Worm (Caenorhabditis elegans): ENCODE measurements around the gene npr-25.

The npr-25 gene

DNA sequence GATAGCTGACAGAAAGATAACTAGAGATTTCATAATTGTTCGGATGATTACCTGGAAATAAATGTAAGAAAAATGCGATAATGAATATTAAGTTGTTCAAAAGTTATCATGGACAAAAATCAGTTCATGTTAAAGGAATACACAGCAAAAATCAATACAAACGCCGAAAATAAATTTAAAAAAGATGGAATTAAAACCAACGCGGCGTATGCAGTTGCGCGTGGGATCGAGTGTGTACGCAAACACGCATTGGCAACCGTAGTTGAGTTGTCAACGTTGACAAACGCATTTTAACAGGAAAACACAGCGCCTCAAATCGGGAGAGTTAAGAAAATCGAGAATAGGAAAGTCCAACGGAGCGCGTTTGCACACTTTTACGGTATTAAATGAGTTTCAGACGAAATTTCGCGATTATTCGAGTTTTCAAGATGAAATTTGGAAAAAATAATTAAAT lies 25.9 kb downstream of the npr-25 start, which contains the start of gene tmed-10 (continued):
- no peak for TF ChIP-seq sup-37 (GFP tag; optimal IDR thresholded peaks at IDR 0.05)
- no peak for TF ChIP-seq vab-15 (tag; optimal IDR thresholded peaks at IDR 0.05)
- no peak for TF ChIP-seq ets-5 (GFP tag; IDR thresholded peaks at IDR 0.05)
- peak; percentile 44 to 64 (median 59) for TF ChIP-seq dpl-1 (GFP tag; optimal IDR thresholded peaks at IDR 0.05)
- no peak for TF ChIP-seq alr-1 (tag; optimal IDR thresholded peaks at IDR 0.05; ENCODE audit: borderline replicate concordance)
- TF ChIP-seq unc-86 (tag; optimal IDR thresholded peaks at IDR 0.05): peak; percentile 3
- TF ChIP-seq ceh-88 (GFP tag; IDR thresholded peaks at IDR 0.05): no peak
- TF ChIP-seq ztf-11 (tag; optimal IDR thresholded peaks at IDR 0.05): peak in 1 of 2 experiments; percentile 0
- no peak for TF ChIP-seq aly-2 (tag; optimal IDR thresholded peaks at IDR 0.05)
- peak; percentile 16 for TF ChIP-seq elt-2 (tag; optimal IDR thresholded peaks at IDR 0.05)
- peak; percentile 80 for TF ChIP-seq nhr-19 (GFP tag; conservative IDR thresholded peaks at IDR 0.05)
- TF ChIP-seq aha-1 (tag; optimal IDR thresholded peaks at IDR 0.05): no peak
- TF ChIP-seq xbp-1 (tag; optimal IDR thresholded peaks at IDR 0.05): peak; percentile 95
- no peak for TF ChIP-seq ama-1 (optimal IDR thresholded peaks at IDR 0.05)
- no peak for TF ChIP-seq pqm-1 (tag; optimal IDR thresholded peaks at IDR 0.05)
- TF ChIP-seq lin-35 (GFP tag; optimal IDR thresholded peaks at IDR 0.05): peak; percentile 58 to 67
- TF ChIP-seq fos-1 (tag; optimal IDR thresholded peaks at IDR 0.05): no peak
- TF ChIP-seq jun-1 (tag; optimal IDR thresholded peaks at IDR 0.05): peak; percentile 13
- peak; percentile 49 for TF ChIP-seq lin-15B (tag; optimal IDR thresholded peaks at IDR 0.05)
- peak; percentile 52 for TF ChIP-seq blmp-1 (tag; optimal IDR thresholded peaks at IDR 0.05)
- TF ChIP-seq nhr-237 (tag; optimal IDR thresholded peaks at IDR 0.05): no peak
- no peak for TF ChIP-seq hlh-4 (tag; optimal IDR thresholded peaks at IDR 0.05)
- TF ChIP-seq mab-9 (GFP tag; IDR thresholded peaks at IDR 0.05): peak; percentile 37; the same call in 1 of the 2 replicates
- TF ChIP-seq ztf-4 (tag; optimal IDR thresholded peaks at IDR 0.05): no peak
- TF ChIP-seq nhr-85 (tag): no peak
- peak; percentile 83 for TF ChIP-seq lin-14 (GFP tag; optimal IDR thresholded peaks at IDR 0.05)
- peak; percentile 59 to 68 for TF ChIP-seq efl-1 (optimal IDR thresholded peaks at IDR 0.05)
- peak; percentile 55 to 95 for TF ChIP-seq efl-1 (GFP tag; optimal IDR thresholded peaks at IDR 0.05 in 1 of 2)
- no peak for TF ChIP-seq sox-4 (tag; optimal IDR thresholded peaks at IDR 0.05)
- TF ChIP-seq pax-3 (tag; optimal IDR thresholded peaks at IDR 0.05): no peak
- TF ChIP-seq nhr-77 (tag; optimal IDR thresholded peaks at IDR 0.05): peak; percentile 44
- TF ChIP-seq zip-4 (GFP tag; optimal IDR thresholded peaks at IDR 0.05): no peak

ce11 chrV:11323720-11324119 lies 29.1 kb downstream of the npr-25 start, which contains the start of gene str-141:
str-141 (minus strand) TSS chrV:11323820.
- TF ChIP-seq isw-1 (GFP tag; IDR thresholded peaks at IDR 0.05) (no peak), efl-1 (optimal IDR thresholded peaks at IDR 0.05) (no peak), efl-1 (GFP tag; optimal IDR thresholded peaks at IDR 0.05 in 1 of 2) (peak in 1 of 2 experiments; percentile 12)

- TF ChIP-seq lin-14 (GFP tag; optimal IDR thresholded peaks at IDR 0.05) (peak; percentile 32), rnt-1 (tag; optimal IDR thresholded peaks at IDR 0.05) (peak; percentile 8), lsy-2 (tag; optimal IDR thresholded peaks at IDR 0.05) (peak in 1 of 2 experiments; percentile 15), lin-15B (tag; optimal IDR thresholded peaks at IDR 0.05) (no peak), ceh-82 (tag; optimal IDR thresholded peaks at IDR 0.05) (peak in 1 of 3 experiments; percentile 9), nhr-19 (GFP tag; conservative IDR thresholded peaks at IDR 0.05) (no peak)
Observed at ce11 chrV:11321719-11322118, 31.1 kb downstream of the npr-25 start, which contains the start of gene F47G9.4. F47G9.4 (minus strand) TSS chrV:11321816.

DNA sequence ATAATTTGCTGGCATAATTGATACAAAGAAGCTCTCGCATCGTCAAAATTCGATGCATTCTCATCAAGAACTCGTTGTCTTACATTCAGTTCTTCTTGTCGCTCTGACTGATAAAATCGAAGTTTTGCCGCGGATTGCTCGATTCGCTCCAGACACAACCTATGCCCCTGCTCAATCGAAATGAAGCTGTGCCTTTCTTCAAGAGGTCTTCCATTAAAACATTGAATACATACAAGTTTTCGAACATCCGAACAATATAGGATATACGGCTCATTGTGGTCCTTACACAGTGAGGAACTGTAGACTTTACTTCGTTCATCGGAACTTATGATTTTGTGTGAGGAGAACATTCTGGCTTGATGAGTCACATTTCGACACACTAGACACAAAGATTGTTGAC lies 31.9 kb downstream of the npr-25 start:
- TF ChIP-seq lsy-2 (tag; optimal IDR thresholded peaks at IDR 0.05) (no peak), nhr-85 (tag) (peak; percentile 61)

- TF ChIP-seq egl-13 (tag; optimal IDR thresholded peaks at IDR 0.05) (no peak), ztf-4 (tag; optimal IDR thresholded peaks at IDR 0.05) (no peak), pag-3 (tag; optimal IDR thresholded peaks at IDR 0.05; ENCODE audit: borderline replicate concordance, insufficient read depth) (no peak), lir-3 (tag; optimal IDR thresholded peaks at IDR 0.05; ENCODE audit: poor library complexity) (no peak), pqm-1 (tag; optimal IDR thresholded peaks at IDR 0.05) (no peak), hlh-4 (tag; optimal IDR thresholded peaks at IDR 0.05) (no peak), nhr-90 (tag; optimal IDR thresholded peaks at IDR 0.05; ENCODE audit: poor library complexity) (no peak), rnt-1 (tag; optimal IDR thresholded peaks at IDR 0.05) (no peak), snu-23 (GFP tag; optimal IDR thresholded peaks at IDR 0.05) (no peak), lin-35 (GFP tag; optimal IDR thresholded peaks at IDR 0.05) (no peak), nhr-71 (tag; optimal IDR thresholded peaks at IDR 0.05) (no peak), nhr-28 (tag; optimal IDR thresholded peaks at IDR 0.05) (no peak), efl-1 (optimal IDR thresholded peaks at IDR 0.05) (no peak), efl-1 (GFP tag; optimal IDR thresholded peaks at IDR 0.05 in 1 of 2) (no peak)
Observed at ce11 chrV:11316801-11317200, 36.0 kb downstream of the npr-25 start, which contains the start of gene cutl-18. cutl-18 (minus strand) TSS chrV:11316901.

Data from whole organism, L1 larva.